Worm (Caenorhabditis elegans): ENCODE data around the gene pcs-1.

DNA sequence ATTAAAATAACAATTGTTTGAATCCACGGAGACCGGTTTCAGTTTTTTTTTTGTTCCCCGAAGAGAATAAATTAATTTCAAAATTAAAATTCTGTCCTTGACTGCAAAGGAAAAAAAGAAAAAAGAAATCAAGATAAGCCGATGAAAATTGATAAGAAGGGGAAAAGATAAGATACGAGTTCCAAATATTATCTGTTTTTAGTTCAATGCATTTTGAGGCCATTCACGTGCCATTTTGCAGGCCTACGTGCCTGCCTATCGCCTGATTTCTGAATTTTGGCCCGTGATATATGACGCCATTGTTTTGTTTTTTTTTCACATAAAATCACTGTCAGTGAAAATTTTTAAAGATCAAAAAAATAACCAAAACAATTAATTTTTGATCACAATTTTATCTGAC lies 33.9 kb upstream of the pcs-1 start:
- TF ChIP-seq hnd-1 (tag; optimal IDR thresholded peaks at IDR 0.05) = no peak
- TF ChIP-seq hmg-4 (GFP tag; optimal IDR thresholded peaks at IDR 0.05) = no peak
- no peak for TF ChIP-seq ama-1 (optimal IDR thresholded peaks at IDR 0.05)
- no peak for TF ChIP-seq scrt-1 (GFP tag; IDR thresholded peaks at IDR 0.05)
- TF ChIP-seq sea-1 (GFP tag; conservative IDR thresholded peaks at IDR 0.05) = no peak
- no peak for TF ChIP-seq pes-1 (GFP tag; IDR thresholded peaks at IDR 0.05)
- no peak for TF ChIP-seq flt-1 (GFP tag; IDR thresholded peaks at IDR 0.05)
- TF ChIP-seq hmbx-1 (tag; optimal IDR thresholded peaks at IDR 0.05) = no peak
- no peak for TF ChIP-seq tra-4 (tag; optimal IDR thresholded peaks at IDR 0.05)
- no peak for TF ChIP-seq aly-1 (tag; optimal IDR thresholded peaks at IDR 0.05)
- TF ChIP-seq tbx-37 (GFP tag; conservative IDR thresholded peaks at IDR 0.05) = no peak
- TF ChIP-seq F13C5.2 (tag; optimal IDR thresholded peaks at IDR 0.05) = no peak
- TF ChIP-seq ets-7 (tag; optimal IDR thresholded peaks at IDR 0.05) = no peak
- TF ChIP-seq ceh-36 (tag; optimal IDR thresholded peaks at IDR 0.05) = no peak
